Worm (Caenorhabditis elegans): Measurements from ENCODE around the gene klp-18.
A peak's percentile ranks its signal among the peaks of the same experiment; 100 is the strongest.

The klp-18 gene

ce11 chrIV:7045362-7045936 is 5.4 kb downstream of the klp-18 start (continued):
- TF ChIP-seq grh-1 (GFP tag; IDR thresholded peaks at IDR 0.05) (no peak), vab-15 (tag; optimal IDR thresholded peaks at IDR 0.05) (no peak), alr-1 (tag; optimal IDR thresholded peaks at IDR 0.05; ENCODE audit: borderline replicate concordance) (no peak), ets-5 (GFP tag; IDR thresholded peaks at IDR 0.05) (no peak), lin-14 (GFP tag; optimal IDR thresholded peaks at IDR 0.05) (no peak), nhr-47 (tag; optimal IDR thresholded peaks at IDR 0.05) (peak; percentile 24), nhr-20 (tag; optimal IDR thresholded peaks at IDR 0.05) (no peak), nhr-19 (GFP tag; conservative IDR thresholded peaks at IDR 0.05) (no peak), mep-1 (tag; optimal IDR thresholded peaks at IDR 0.05) (no peak), ama-1 (optimal IDR thresholded peaks at IDR 0.05) (no peak), C04F5.9 (tag; optimal IDR thresholded peaks at IDR 0.05) (no peak), nhr-28 (tag; optimal IDR thresholded peaks at IDR 0.05) (no peak), hlh-17 (GFP tag; optimal IDR thresholded peaks at IDR 0.05; ENCODE audit: borderline replicate concordance) (no peak), aha-1 (tag; optimal IDR thresholded peaks at IDR 0.05) (no peak), sup-37 (GFP tag; optimal IDR thresholded peaks at IDR 0.05) (no peak), pax-3 (tag; optimal IDR thresholded peaks at IDR 0.05) (no peak), hpl-2 (GFP tag; optimal IDR thresholded peaks at IDR 0.05) (no peak)

ce11 chrIV:7046641-7047361 is 6.8 kb downstream of the klp-18 start:
- TF ChIP-seq pqm-1 (tag; optimal IDR thresholded peaks at IDR 0.05), result no peak
- peak; percentile 46 for TF ChIP-seq mep-1 (tag; optimal IDR thresholded peaks at IDR 0.05)
- peak; percentile 96 for TF ChIP-seq nhr-19 (GFP tag; conservative IDR thresholded peaks at IDR 0.05)
- TF ChIP-seq fkh-8 (tag; optimal IDR thresholded peaks at IDR 0.05), result peak; percentile 63
- no peak for TF ChIP-seq unc-130 (tag; optimal IDR thresholded peaks at IDR 0.05)
- TF ChIP-seq nhr-20 (tag; optimal IDR thresholded peaks at IDR 0.05), result peak; percentile 74
- TF ChIP-seq ztf-4 (tag; optimal IDR thresholded peaks at IDR 0.05), result peak; percentile 38
- TF ChIP-seq ets-5 (GFP tag; IDR thresholded peaks at IDR 0.05), result no peak
- peak; percentile 56 for TF ChIP-seq lin-14 (GFP tag; optimal IDR thresholded peaks at IDR 0.05)
- no peak for TF ChIP-seq nhr-77 (tag; optimal IDR thresholded peaks at IDR 0.05)
- TF ChIP-seq lsy-2 (tag; optimal IDR thresholded peaks at IDR 0.05), result peak in 1 of 2 experiments; percentile 37
- TF ChIP-seq pax-3 (tag; optimal IDR thresholded peaks at IDR 0.05), result peak; percentile 13
- TF ChIP-seq swsn-7 (tag; optimal IDR thresholded peaks at IDR 0.05), result peak; percentile 29
- TF ChIP-seq nhr-71 (tag; optimal IDR thresholded peaks at IDR 0.05), result peak; percentile 76
- peak; percentile 33; the same call in 1 of the 2 replicates for TF ChIP-seq grh-1 (GFP tag; IDR thresholded peaks at IDR 0.05)
- no peak for TF ChIP-seq ces-1 (GFP tag; optimal IDR thresholded peaks at IDR 0.05)
- peak; percentile 51 for TF ChIP-seq nhr-47 (tag; optimal IDR thresholded peaks at IDR 0.05)
- peak; percentile 66 for TF ChIP-seq snu-23 (GFP tag; optimal IDR thresholded peaks at IDR 0.05)
- TF ChIP-seq aly-2 (tag; optimal IDR thresholded peaks at IDR 0.05), result no peak
- peak; percentile 18 for TF ChIP-seq sox-4 (tag; optimal IDR thresholded peaks at IDR 0.05)

ce11 chrIV:7047762-7048178 is 7.8 kb downstream of the klp-18 start:
- TF ChIP-seq skn-1 (tag; optimal IDR thresholded peaks at IDR 0.05), result peak; percentile 9
- no peak for TF ChIP-seq mab-9 (GFP tag; IDR thresholded peaks at IDR 0.05)
- peak; percentile 44 for TF ChIP-seq C16A3.4 (tag; optimal IDR thresholded peaks at IDR 0.05)
- TF ChIP-seq pag-3 (tag; optimal IDR thresholded peaks at IDR 0.05; ENCODE audit: borderline replicate concordance, insufficient read depth), result no peak
- TF ChIP-seq pqm-1 (tag; optimal IDR thresholded peaks at IDR 0.05), result no peak
- TF ChIP-seq hlh-4 (tag; optimal IDR thresholded peaks at IDR 0.05), result no peak
- TF ChIP-seq nhr-85 (tag), result peak; percentile 98
- no peak for TF ChIP-seq zag-1 (tag; optimal IDR thresholded peaks at IDR 0.05)
- TF ChIP-seq efl-1 (optimal IDR thresholded peaks at IDR 0.05), result peak; percentile 27 to 56
- peak; percentile 22 to 91 for TF ChIP-seq efl-1 (GFP tag; optimal IDR thresholded peaks at IDR 0.05 in 1 of 2)
- peak; percentile 27 for TF ChIP-seq sup-37 (GFP tag; optimal IDR thresholded peaks at IDR 0.05)
- TF ChIP-seq nhr-71 (tag; optimal IDR thresholded peaks at IDR 0.05), result peak; percentile 91
- peak in 1 of 2 experiments; percentile 86 for TF ChIP-seq mdl-1 (tag; optimal IDR thresholded peaks at IDR 0.05)
- peak in 3 of 6 experiments; percentile 81 to 91 (median 91) for TF ChIP-seq elt-3 (tag; optimal IDR thresholded peaks at IDR 0.05)
- TF ChIP-seq nhr-20 (tag; optimal IDR thresholded peaks at IDR 0.05), result peak; percentile 89
- TF ChIP-seq sptf-1 (tag; optimal IDR thresholded peaks at IDR 0.05), result no peak
- TF ChIP-seq jun-1 (tag; optimal IDR thresholded peaks at IDR 0.05), result peak; percentile 28
- peak; percentile 16 for TF ChIP-seq mef-2 (tag; optimal IDR thresholded peaks at IDR 0.05)
- TF ChIP-seq xbp-1 (tag; optimal IDR thresholded peaks at IDR 0.05), result peak; percentile 49
- peak; percentile 70 for TF ChIP-seq nhr-47 (tag; optimal IDR thresholded peaks at IDR 0.05)
- no peak for TF ChIP-seq unc-30 (tag; optimal IDR thresholded peaks at IDR 0.05)
- TF ChIP-seq ceh-82 (tag; optimal IDR thresholded peaks at IDR 0.05), result peak in 2 of 3 experiments; percentile 38 to 40
- TF ChIP-seq snpc-4 (tag; optimal IDR thresholded peaks at IDR 0.05), result peak; percentile 27
- TF ChIP-seq nhr-77 (tag; optimal IDR thresholded peaks at IDR 0.05), result peak; percentile 43
